Worm (Caenorhabditis elegans) whole organism, L3 larva: Measurements from ENCODE around the gene srlf-17.

Experiments
- R02D3.7 ChIP-seq: fragments of 150-350 bp; optimal IDR thresholded peaks from 2 replicates; lab custom pipeline; 2014; ENCODE audit warnings: missing biosample characterization, missing genetic modification characterization
- ZK546.5 ChIP-seq: sonication (generic microtip); optimal IDR thresholded peaks from 2 replicates; lab custom pipeline; 2017; ENCODE audit warnings: missing biosample characterization, missing genetic modification characterization
- ama-1 ChIP-seq: fragments of 150-350 bp; optimal IDR thresholded peaks from 2 replicates; lab custom pipeline; 2018
- ceh-16 ChIP-seq: sonication (generic microtip); optimal IDR thresholded peaks from 2 replicates; lab custom pipeline; 2017; ENCODE audit warnings: missing biosample characterization, missing genetic modification characterization
- ceh-28 ChIP-seq: fragments of 150-350 bp; optimal IDR thresholded peaks from 2 replicates; lab custom pipeline; 2014; ENCODE audit warnings: missing biosample characterization, missing genetic modification reagents, missing genetic modification characterization
- ceh-82 ChIP-seq: fragments of 150-350 bp; optimal IDR thresholded peaks from 2 replicates; lab custom pipeline; 2014; ENCODE audit warnings: missing biosample characterization, missing genetic modification characterization
- ceh-9 ChIP-seq: sonication (generic microtip); optimal IDR thresholded peaks from 2 replicates; lab custom pipeline; 2018; ENCODE audit warnings: missing biosample characterization, missing genetic modification characterization
- daf-12 ChIP-seq: fragments of 150-350 bp; optimal IDR thresholded peaks from 2 replicates; lab custom pipeline; 2014; ENCODE audit warnings: missing biosample characterization, missing genetic modification reagents, missing genetic modification characterization
- egl-27 ChIP-seq: sonication (generic microtip); optimal IDR thresholded peaks from 4 replicates; lab custom pipeline; 2017; ENCODE audit warnings: missing biosample characterization, missing genetic modification reagents, missing genetic modification characterization
- egl-5 ChIP-seq: fragments of 150-350 bp; optimal IDR thresholded peaks from 2 replicates; lab custom pipeline; 2017; ENCODE audit warnings: missing biosample characterization, missing genetic modification reagents, missing genetic modification characterization, inconsistent platforms
- elt-1 ChIP-seq: fragments of 150-350 bp; optimal IDR thresholded peaks from 2 replicates; lab custom pipeline; 2014; ENCODE audit warnings: missing biosample characterization, missing genetic modification characterization
- elt-2 ChIP-seq: sonication (generic microtip); optimal IDR thresholded peaks from 2 replicates; lab custom pipeline; 2016; ENCODE audit warnings: missing genetic modification reagents, mild to moderate bottlenecking, missing genetic modification characterization, missing compliant biosample characterization
- elt-3 ChIP-seq, 3 experiments: fragments of 150-350 bp in 1 of 3; sonication (generic microtip) in 2 of 3; optimal IDR thresholded peaks; 2 replicates in 2 of 3; 4 replicates in 1 of 3; lab custom pipeline; 2014 to 2017; ENCODE audit warnings: missing biosample characterization in 3 of 3, missing genetic modification characterization in 3 of 3
- eor-1 ChIP-seq, 2 experiments: fragments of 150-350 bp; optimal IDR thresholded peaks; 2 replicates each; lab custom pipeline; 2014 to 2018; ENCODE audit warnings: missing biosample characterization in 2 of 2, missing genetic modification characterization in 2 of 2
- fkh-10 ChIP-seq: sonication (generic microtip); optimal IDR thresholded peaks from 2 replicates; lab custom pipeline; 2017; ENCODE audit warnings: missing biosample characterization, missing genetic modification reagents, missing genetic modification characterization
- fkh-2 ChIP-seq: fragments of 150-350 bp; optimal IDR thresholded peaks from 2 replicates; lab custom pipeline; 2014; ENCODE audit warnings: missing biosample characterization, missing genetic modification reagents, missing genetic modification characterization
- fos-1 ChIP-seq: fragments of 150-350 bp; optimal IDR thresholded peaks from 2 replicates; lab custom pipeline; 2014; ENCODE audit warnings: missing biosample characterization, missing genetic modification characterization
- hmg-11 ChIP-seq: sonication (generic microtip); optimal IDR thresholded peaks from 2 replicates; lab custom pipeline; 2016; ENCODE audit warnings: missing genetic modification characterization, missing compliant biosample characterization
- jun-1 ChIP-seq: fragments of 150-350 bp; optimal IDR thresholded peaks from 2 replicates; lab custom pipeline; 2014; ENCODE audit warnings: missing biosample characterization, missing genetic modification reagents, missing genetic modification characterization
- lin-15B ChIP-seq: fragments of 150-350 bp; optimal IDR thresholded peaks from 2 replicates; lab custom pipeline; 2014; ENCODE audit warnings: missing biosample characterization, missing genetic modification characterization
- lin-39 ChIP-seq: fragments of 150-350 bp; optimal IDR thresholded peaks from 2 replicates; lab custom pipeline; 2018; ENCODE audit warnings: missing biosample characterization, missing genetic modification reagents, missing genetic modification characterization
- lsy-12 ChIP-seq: sonication (generic microtip); optimal IDR thresholded peaks from 2 replicates; lab custom pipeline; 2016; ENCODE audit warnings: mild to moderate bottlenecking, missing genetic modification characterization, missing compliant biosample characterization
- mdl-1 ChIP-seq: fragments of 150-350 bp; optimal IDR thresholded peaks from 2 replicates; lab custom pipeline; 2014; ENCODE audit warnings: missing biosample characterization, missing genetic modification characterization
- mml-1 ChIP-seq: fragments of 150-350 bp; sonication (generic microtip); optimal IDR thresholded peaks from 3 replicates; lab custom pipeline; 2014; ENCODE audit warnings: missing biosample characterization, missing genetic modification characterization
- nfya-1 ChIP-seq: sonication (generic microtip); optimal IDR thresholded peaks from 2 replicates; lab custom pipeline; 2017; ENCODE audit warnings: missing genetic modification characterization, mild to moderate bottlenecking, missing compliant biosample characterization, antibody characterized with exemption, moderate library complexity; ENCODE audit not compliant: insufficient read depth
- nhr-11 ChIP-seq: fragments of 150-350 bp; optimal IDR thresholded peaks from 2 replicates; lab custom pipeline; 2014; ENCODE audit warnings: missing biosample characterization, missing genetic modification characterization
- nhr-12 ChIP-seq: fragments of 150-350 bp; optimal IDR thresholded peaks from 2 replicates; lab custom pipeline; 2014; ENCODE audit warnings: missing biosample characterization, missing genetic modification characterization
- nhr-23 ChIP-seq: fragments of 150-350 bp; optimal IDR thresholded peaks from 2 replicates; lab custom pipeline; 2014; ENCODE audit warnings: missing biosample characterization, missing genetic modification reagents, missing genetic modification characterization
- nhr-237 ChIP-seq: fragments of 150-350 bp; optimal IDR thresholded peaks from 2 replicates; lab custom pipeline; 2014; ENCODE audit warnings: missing biosample characterization, missing genetic modification characterization
- nhr-28 ChIP-seq: fragments of 150-350 bp; optimal IDR thresholded peaks from 2 replicates; lab custom pipeline; 2014; ENCODE audit warnings: missing biosample characterization, missing genetic modification characterization
- nhr-43 ChIP-seq: sonication (generic microtip); optimal IDR thresholded peaks from 2 replicates; lab custom pipeline; 2016; ENCODE audit warnings: mild to moderate bottlenecking, missing genetic modification characterization, missing compliant biosample characterization; ENCODE audit not compliant: poor library complexity, severe bottlenecking
- nhr-67 ChIP-seq: fragments of 150-350 bp; optimal IDR thresholded peaks from 2 replicates; lab custom pipeline; 2014; ENCODE audit warnings: missing biosample characterization, missing genetic modification characterization
- nhr-76 ChIP-seq: fragments of 150-350 bp; sonication (generic microtip); optimal IDR thresholded peaks from 5 replicates; lab custom pipeline; 2014; ENCODE audit warnings: missing biosample characterization, missing genetic modification characterization
- nhr-77 ChIP-seq: fragments of 150-350 bp; optimal IDR thresholded peaks from 2 replicates; lab custom pipeline; 2014; ENCODE audit warnings: missing biosample characterization, missing genetic modification characterization
- pha-4 ChIP-seq: fragments of 150-350 bp; optimal IDR thresholded peaks from 2 replicates; lab custom pipeline; 2014; ENCODE audit warnings: missing biosample characterization, missing genetic modification reagents, missing genetic modification characterization
- pqm-1 ChIP-seq: fragments of 150-350 bp; optimal IDR thresholded peaks from 2 replicates; lab custom pipeline; 2017; ENCODE audit warnings: missing biosample characterization, missing genetic modification characterization, inconsistent platforms
- sea-2 ChIP-seq: fragments of 150-350 bp; sonication (generic microtip); optimal IDR thresholded peaks from 4 replicates; lab custom pipeline; 2014; ENCODE audit warnings: missing biosample characterization, missing genetic modification reagents, missing genetic modification characterization
- skn-1 ChIP-seq: fragments of 150-350 bp; optimal IDR thresholded peaks from 2 replicates; lab custom pipeline; 2014; ENCODE audit warnings: missing biosample characterization, missing genetic modification characterization
- snpc-4 ChIP-seq: fragments of 150-350 bp; optimal IDR thresholded peaks from 2 replicates; lab custom pipeline; 2014; ENCODE audit warnings: missing biosample characterization, missing genetic modification characterization
- tbx-2 ChIP-seq: sonication (generic microtip); optimal IDR thresholded peaks from 2 replicates; lab custom pipeline; 2016; ENCODE audit warnings: mild to moderate bottlenecking, missing genetic modification characterization, missing compliant biosample characterization
- unc-39 ChIP-seq: sonication (generic microtip); optimal IDR thresholded peaks from 4 replicates; lab custom pipeline; 2017; ENCODE audit warnings: missing biosample characterization, missing genetic modification characterization
- unc-62 ChIP-seq: fragments of 150-350 bp; sonication (generic microtip); optimal IDR thresholded peaks from 4 replicates; lab custom pipeline; 2014; ENCODE audit warnings: missing biosample characterization, missing genetic modification reagents, missing genetic modification characterization
- zag-1 ChIP-seq: fragments of 150-350 bp; optimal IDR thresholded peaks from 2 replicates; lab custom pipeline; 2014; ENCODE audit warnings: missing biosample characterization, missing genetic modification characterization
- ztf-11 ChIP-seq: fragments of 150-350 bp; optimal IDR thresholded peaks from 2 replicates; lab custom pipeline; 2014; ENCODE audit warnings: missing biosample characterization, missing genetic modification characterization
- ztf-4 ChIP-seq: fragments of 150-350 bp; optimal IDR thresholded peaks from 2 replicates; lab custom pipeline; 2014; ENCODE audit warnings: missing biosample characterization, missing genetic modification characterization

Gene srlf-17

DNA sequence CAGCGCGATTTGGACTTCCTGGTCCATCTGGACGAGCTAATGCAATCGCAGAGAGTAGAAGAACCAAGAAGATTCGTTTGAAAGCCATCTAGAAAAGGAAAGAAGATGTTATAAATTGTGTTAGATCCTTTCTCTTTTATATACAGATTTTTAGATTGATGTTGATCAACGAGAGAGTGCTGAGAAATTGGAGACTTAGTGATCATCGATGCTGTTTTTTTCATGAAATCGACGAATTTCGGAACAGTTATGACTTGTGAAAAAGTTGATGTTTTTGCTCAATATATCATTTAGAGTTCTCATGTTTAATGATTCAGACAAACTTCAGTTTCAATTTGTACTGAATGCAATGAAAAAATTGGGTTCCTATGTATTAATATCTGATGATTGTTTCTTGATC, at the start of gene srlf-17:
TSS of gene srlf-17 (minus strand) at position 101 of the 400 bp plus-strand sequence.
- no peak for TF ChIP-seq hmg-11 (tag; lab: Kevin White, UChicago)
- TF ChIP-seq fkh-2 (tag; lab: Kevin White, UChicago), result no peak
- TF ChIP-seq ceh-28 (tag; lab: Kevin White, UChicago), result no peak
- TF ChIP-seq nhr-67, result no peak
- no peak for TF ChIP-seq unc-39 (tag; lab: Kevin White, UChicago)
- TF ChIP-seq nhr-12 (tag; lab: Kevin White, UChicago), result no peak
- no peak for TF ChIP-seq fkh-10 (GFP tag; lab: Kevin White, UChicago)
- TF ChIP-seq ceh-82 (tag; lab: Kevin White, UChicago), result no peak
- TF ChIP-seq nfya-1 (tag; lab: Kevin White, UChicago), result no peak
- no peak for TF ChIP-seq ztf-11 (tag; lab: Kevin White, UChicago)
- TF ChIP-seq nhr-11 (tag; lab: Kevin White, UChicago), result no peak
- no peak for TF ChIP-seq lin-15B
- TF ChIP-seq ztf-4 (tag; lab: Kevin White, UChicago), result no peak
- no peak for TF ChIP-seq nhr-43 (tag; lab: Kevin White, UChicago)
- TF ChIP-seq nhr-28 (tag; lab: Kevin White, UChicago), result no peak
- no peak for TF ChIP-seq nhr-23 (tag; lab: Kevin White, UChicago)

DNA sequence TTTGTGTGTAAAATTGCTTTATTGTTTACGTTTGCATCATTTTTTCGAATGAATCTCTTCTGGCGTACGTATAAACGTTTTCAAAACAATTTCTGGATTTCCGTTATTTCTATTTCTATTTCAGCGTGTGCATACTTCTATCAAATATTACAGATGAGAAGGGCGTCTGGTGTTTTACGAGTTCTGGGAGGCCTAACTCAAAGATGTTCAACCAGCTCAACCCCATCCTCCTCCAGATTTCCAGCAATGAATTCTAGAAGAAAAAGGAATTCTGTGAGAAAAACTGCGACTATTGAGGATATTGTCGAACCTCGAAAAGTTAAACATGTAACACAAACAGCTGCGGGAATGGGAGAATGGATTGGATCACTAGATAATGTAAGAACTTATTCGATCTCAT, 48.3 kb upstream of the srlf-17 start, which contains the start of gene C08F8.2:
TSS of gene C08F8.2 (plus strand) at position 154 of the 400 bp plus-strand sequence.
- TF ChIP-seq ama-1, result peak; percentile 53
- TF ChIP-seq daf-12 (tag; lab: Kevin White, UChicago), result no peak
- no peak for TF ChIP-seq ztf-4 (tag; lab: Kevin White, UChicago)

DNA sequence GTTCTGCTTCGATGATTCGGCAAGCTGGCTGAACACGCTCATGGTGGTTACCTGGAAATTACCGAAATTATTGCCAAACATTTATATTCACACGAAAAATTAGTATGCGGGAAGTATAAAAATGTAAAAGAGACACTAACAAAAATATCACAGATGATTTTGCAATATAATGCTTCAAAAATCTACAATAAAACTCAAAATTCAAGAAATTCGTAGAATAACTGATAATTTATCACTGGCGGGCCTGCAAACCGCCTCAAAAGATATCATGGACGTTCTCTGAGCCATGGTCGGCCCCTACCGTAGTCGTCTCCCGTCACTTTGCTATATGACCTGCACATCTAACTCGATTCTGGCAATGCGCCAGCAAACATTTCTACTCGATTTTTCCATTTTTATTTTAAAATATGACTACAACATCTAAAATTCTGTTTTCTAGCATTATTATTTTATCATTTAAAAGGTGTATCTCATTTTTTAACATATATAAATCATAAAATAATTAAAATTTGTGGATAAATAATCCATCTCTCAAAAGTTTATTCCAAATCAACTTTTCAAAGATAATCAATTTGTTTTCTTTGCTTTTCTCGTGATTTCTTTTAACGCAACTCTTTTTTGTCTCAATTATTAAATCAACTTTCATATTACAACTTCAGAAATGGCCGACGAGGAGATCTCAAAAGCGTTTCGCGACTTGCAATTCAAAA, 47.1 kb upstream of the srlf-17 start, which contains the start of the genes F01G4.6 and pfd-1:
TSS of gene F01G4.6 (minus strand) at position 51 of the 710 bp plus-strand sequence.
TSS of gene pfd-1 (plus strand) at position 660 of the 710 bp plus-strand sequence.
- TF ChIP-seq fkh-10 (GFP tag; lab: Kevin White, UChicago) (peak; percentile 60), tbx-2 (tag; lab: Kevin White, UChicago) (peak; percentile 81), unc-39 (tag; lab: Kevin White, UChicago) (no peak), ceh-9 (tag; lab: Kevin White, UChicago) (no peak), daf-12 (tag; lab: Kevin White, UChicago) (no peak), nhr-76 (tag; lab: Kevin White, UChicago) (peak; percentile 50), ceh-16 (tag; lab: Kevin White, UChicago) (peak; percentile 49), hmg-11 (tag; lab: Kevin White, UChicago) (peak; percentile 76), zag-1 (tag; lab: Kevin White, UChicago) (peak; percentile 85), nhr-11 (tag; lab: Kevin White, UChicago) (peak; percentile 75), lin-15B (peak; percentile 95), nhr-67 (no peak), nhr-43 (tag; lab: Kevin White, UChicago) (peak; percentile 82), egl-5 (tag; lab: Kevin White, UChicago) (peak; percentile 84), lsy-12 (peak; percentile 96), pha-4 (peak; percentile 97), ceh-28 (tag; lab: Kevin White, UChicago) (peak; percentile 68), fos-1 (tag; lab: Kevin White, UChicago) (no peak), nfya-1 (tag; lab: Kevin White, UChicago) (peak; percentile 98), nhr-23 (tag; lab: Kevin White, UChicago) (peak; percentile 97), skn-1 (tag; lab: Kevin White, UChicago) (peak; percentile 87), mdl-1 (tag; lab: Kevin White, UChicago) (no peak), ZK546.5 (tag; lab: Kevin White, UChicago) (peak; percentile 99), R02D3.7 (tag; lab: Kevin White, UChicago) (peak; percentile 84), elt-2 (peak; percentile 87), sea-2 (GFP tag; lab: Kevin White, UChicago) (peak; percentile 1), egl-27 (tag; lab: Kevin White, UChicago) (peak; percentile 32), elt-3 (tag; optimal IDR thresholded peaks at IDR 0.05; lab: Kevin White, UChicago) (peak in 1 of 3 experiments; percentile 66), nhr-12 (tag; lab: Kevin White, UChicago) (no peak), pqm-1 (tag; lab: Kevin White, UChicago) (peak; percentile 90), nhr-28 (tag; lab: Kevin White, UChicago) (no peak), lin-39 (tag; lab: Kevin White, UChicago) (peak; percentile 87), ama-1 (peak; percentile 67), jun-1 (tag; lab: Kevin White, UChicago) (peak; percentile 88), eor-1 (tag; optimal IDR thresholded peaks at IDR 0.05; lab: Kevin White, UChicago) (no peak), nhr-237 (tag; lab: Kevin White, UChicago) (no peak), snpc-4 (tag; lab: Kevin White, UChicago) (peak; percentile 82), nhr-77 (tag; lab: Kevin White, UChicago) (peak; percentile 40), ceh-82 (tag; lab: Kevin White, UChicago) (peak; percentile 43), mml-1 (tag; lab: Kevin White, UChicago) (peak; percentile 64), unc-62 (no peak), ztf-4 (tag; lab: Kevin White, UChicago) (peak; percentile 63), elt-1 (peak; percentile 32), fkh-2 (tag; lab: Kevin White, UChicago) (no peak), ztf-11 (tag; lab: Kevin White, UChicago) (no peak)
